Fruit fly (Drosophila melanogaster) whole organism, embryonic: ENCODE measurements around the gene Cdc23.

Source experiments
- ATbp ChIP-seq: fragments of 200-800 bp; sonication (Bioruptor generic); optimal IDR thresholded peaks from 2 replicates; lab custom pipeline; 2017; ENCODE audit warnings: missing biosample characterization, mild to moderate bottlenecking, missing genetic modification characterization, missing genetic modification reagents
- Abd-B ChIP-seq: fragments of 200-800 bp; sonication (Bioruptor generic); optimal IDR thresholded peaks from 2 replicates; lab custom pipeline; 2018; ENCODE audit warnings: missing biosample characterization, mild to moderate bottlenecking, missing genetic modification characterization, moderate library complexity
- BtbVII ChIP-seq: fragments of 200-800 bp; sonication (Bioruptor generic); optimal IDR thresholded peaks from 3 replicates; lab custom pipeline; 2017; ENCODE audit warnings: missing biosample characterization, mild to moderate bottlenecking, missing genetic modification characterization
- CG10959 ChIP-seq: fragments of 200-800 bp; sonication (Bioruptor generic); IDR thresholded peaks from 2 replicates; pipeline ENCODE4 v1.3.6; 2022; ENCODE audit warnings: missing biosample characterization, missing genetic modification characterization
- CG12659 ChIP-seq: fragments of 200-800 bp; sonication (Bioruptor generic); optimal IDR thresholded peaks from 3 replicates; lab custom pipeline; 2017; ENCODE audit warnings: mild to moderate bottlenecking, missing biosample characterization, missing genetic modification reagents, missing genetic modification characterization
- CG13894 ChIP-seq: fragments of 200-800 bp; sonication (Bioruptor generic); optimal IDR thresholded peaks from 3 replicates; lab custom pipeline; 2018; ENCODE audit warnings: missing biosample characterization, mild to moderate bottlenecking, missing genetic modification characterization, moderate library complexity
- CG1647 ChIP-seq: fragments of 200-800 bp; sonication (Bioruptor generic); optimal IDR thresholded peaks from 3 replicates; lab custom pipeline; 2016; ENCODE audit warnings: missing biosample characterization, missing genetic modification characterization
- CG18764 ChIP-seq: fragments of 200-800 bp; sonication (Bioruptor generic); optimal IDR thresholded peaks from 3 replicates; lab custom pipeline; 2016; ENCODE audit warnings: missing biosample characterization, missing genetic modification characterization
- CG2199 ChIP-seq: fragments of 200-800 bp; sonication (Bioruptor generic); IDR thresholded peaks from 3 replicates; pipeline ENCODE4 v1.3.6; 2022; ENCODE audit warnings: missing biosample characterization, missing genetic modification characterization
- CG32532 ChIP-seq: fragments of 200-800 bp; sonication (Bioruptor generic); IDR thresholded peaks from 2 replicates; pipeline ENCODE4 v1.3.6; 2022; ENCODE audit warnings: missing biosample characterization, missing genetic modification characterization
- CG4730 ChIP-seq: fragments of 200-800 bp; sonication (Bioruptor generic); IDR thresholded peaks from 2 replicates; pipeline ENCODE4 v1.3.6; 2022; ENCODE audit warnings: missing biosample characterization, missing genetic modification characterization
- CG7786 ChIP-seq: fragments of 200-800 bp; sonication (Bioruptor generic); optimal IDR thresholded peaks from 2 replicates; lab custom pipeline; 2016; ENCODE audit warnings: missing biosample characterization, missing genetic modification characterization
- CG7839 ChIP-seq: fragments of 200-800 bp; sonication (Bioruptor generic); optimal IDR thresholded peaks from 3 replicates; lab custom pipeline; 2018; ENCODE audit warnings: missing biosample characterization, mild to moderate bottlenecking, missing genetic modification characterization, moderate library complexity
- CG8281 ChIP-seq: fragments of 200-800 bp; sonication (Bioruptor generic); optimal IDR thresholded peaks from 2 replicates; lab custom pipeline; 2018; ENCODE audit warnings: missing biosample characterization, mild to moderate bottlenecking, missing genetic modification characterization, moderate library complexity
- CoRest ChIP-seq: fragments of 200-800 bp; sonication (Bioruptor generic); optimal IDR thresholded peaks from 3 replicates; lab custom pipeline; 2018; ENCODE audit warnings: missing biosample characterization, mild to moderate bottlenecking, missing genetic modification characterization, moderate library complexity
- Dbx ChIP-seq: fragments of 200-800 bp; sonication (Bioruptor generic); IDR thresholded peaks from 3 replicates; pipeline ENCODE4 v1.3.6; 2022; ENCODE audit warnings: missing biosample characterization, missing genetic modification characterization
- Deaf1 ChIP-seq: fragments of 200-800 bp; optimal IDR thresholded peaks from 3 replicates; lab custom pipeline; 2019; ENCODE audit warnings: missing biosample characterization, mild to moderate bottlenecking, missing genetic modification characterization, moderate library complexity
- E2f2 ChIP-seq: fragments of 200-800 bp; sonication (Bioruptor generic); IDR thresholded peaks from 2 replicates; pipeline ENCODE4 v1.3.6; 2022; ENCODE audit warnings: missing biosample characterization, missing genetic modification characterization
- Gug ChIP-seq: fragments of 200-800 bp; sonication (Bioruptor generic); IDR thresholded peaks from 4 replicates; pipeline ENCODE4 v1.3.6; 2022; ENCODE audit warnings: missing biosample characterization, missing genetic modification characterization
- Hr51 ChIP-seq, 2 experiments: fragments of 200-800 bp; sonication (Bioruptor generic); optimal IDR thresholded peaks; 2 replicates in 1 of 2; 3 replicates in 1 of 2; lab custom pipeline; 2016 to 2018; ENCODE audit warnings: missing biosample characterization in 2 of 2, missing genetic modification characterization in 2 of 2, mild to moderate bottlenecking in 1 of 2, moderate library complexity in 1 of 2
- NC2β ChIP-seq: fragments of 200-800 bp; sonication (Bioruptor generic); optimal IDR thresholded peaks from 2 replicates; lab custom pipeline; 2016; ENCODE audit warnings: missing biosample characterization, missing genetic modification characterization
- NK7.1 ChIP-seq: fragments of 200-800 bp; sonication (Bioruptor generic); optimal IDR thresholded peaks from 3 replicates; lab custom pipeline; 2016; ENCODE audit warnings: missing biosample characterization, missing genetic modification characterization
- Oli ChIP-seq: fragments of 200-800 bp; sonication (Bioruptor generic); optimal IDR thresholded peaks from 2 replicates; lab custom pipeline; 2018; ENCODE audit warnings: missing biosample characterization, mild to moderate bottlenecking, missing genetic modification characterization, moderate library complexity
- Opbp ChIP-seq: fragments of 200-800 bp; sonication (Bioruptor generic); IDR thresholded peaks from 3 replicates; pipeline ENCODE4 v1.3.6; 2022; ENCODE audit warnings: missing biosample characterization, missing genetic modification characterization; ENCODE audit not compliant: partially characterized antibody
- Spps ChIP-seq: fragments of 200-800 bp; sonication (Bioruptor generic); optimal IDR thresholded peaks from 2 replicates; lab custom pipeline; 2018; ENCODE audit warnings: missing biosample characterization, mild to moderate bottlenecking, missing genetic modification characterization
- ab ChIP-seq: fragments of 200-800 bp; sonication (Bioruptor generic); optimal IDR thresholded peaks from 2 replicates; lab custom pipeline; 2016; ENCODE audit warnings: missing biosample characterization, missing genetic modification characterization
- cg ChIP-seq: fragments of 200-800 bp; sonication (Bioruptor generic); optimal IDR thresholded peaks from 3 replicates; lab custom pipeline; 2019; ENCODE audit warnings: missing biosample characterization, mild to moderate bottlenecking, missing genetic modification characterization, moderate library complexity
- ci ChIP-seq: fragments of 200-800 bp; sonication (Bioruptor generic); IDR thresholded peaks from 3 replicates; pipeline ENCODE4 v1.3.6; 2022; ENCODE audit warnings: missing biosample characterization, missing genetic modification characterization
- crp ChIP-seq, 2 experiments: fragments of 200-800 bp; sonication (Bioruptor generic); optimal IDR thresholded peaks; 2 replicates in 1 of 2; 3 replicates in 1 of 2; lab custom pipeline; 2017; ENCODE audit warnings: missing biosample characterization in 2 of 2, missing genetic modification characterization in 2 of 2, mild to moderate bottlenecking in 1 of 2, moderate library complexity in 1 of 2
- ems ChIP-seq: fragments of 200-800 bp; sonication (Bioruptor generic); optimal IDR thresholded peaks from 3 replicates; lab custom pipeline; 2016; ENCODE audit warnings: missing biosample characterization, missing genetic modification characterization
- en ChIP-seq: fragments of 200-800 bp; sonication (Bioruptor generic); optimal IDR thresholded peaks from 2 replicates; lab custom pipeline; 2016; ENCODE audit warnings: missing biosample characterization, missing genetic modification characterization
- gcm2 ChIP-seq: fragments of 200-800 bp; sonication (Bioruptor generic); optimal IDR thresholded peaks from 2 replicates; lab custom pipeline; 2016; ENCODE audit warnings: missing biosample characterization, missing genetic modification characterization
- lilli ChIP-seq: fragments of 200-800 bp; sonication (Bioruptor generic); optimal IDR thresholded peaks from 3 replicates; lab custom pipeline; 2016; ENCODE audit warnings: missing biosample characterization, missing genetic modification characterization
- maf-S ChIP-seq: fragments of 200-800 bp; sonication (Bioruptor generic); optimal IDR thresholded peaks from 2 replicates; lab custom pipeline; 2016; ENCODE audit warnings: missing biosample characterization, missing genetic modification characterization
- mam ChIP-seq: fragments of 200-800 bp; sonication (Bioruptor generic); optimal IDR thresholded peaks from 3 replicates; lab custom pipeline; 2016; ENCODE audit warnings: missing biosample characterization, missing genetic modification characterization
- mirr ChIP-seq: fragments of 200-800 bp; sonication (Bioruptor generic); optimal IDR thresholded peaks from 3 replicates; lab custom pipeline; 2018; ENCODE audit warnings: missing biosample characterization, mild to moderate bottlenecking, missing genetic modification characterization
- nmo ChIP-seq: fragments of 200-800 bp; sonication (Bioruptor generic); optimal IDR thresholded peaks from 2 replicates; lab custom pipeline; 2018; ENCODE audit warnings: missing biosample characterization, mild to moderate bottlenecking, missing genetic modification characterization, moderate library complexity
- oc ChIP-seq: fragments of 200-800 bp; sonication (Bioruptor generic); optimal IDR thresholded peaks from 2 replicates; lab custom pipeline; 2018; ENCODE audit warnings: missing biosample characterization, mild to moderate bottlenecking, missing genetic modification characterization, moderate library complexity
- onecut ChIP-seq: fragments of 200-800 bp; sonication (Bioruptor generic); IDR thresholded peaks from 2 replicates; pipeline ENCODE4 v1.3.6; 2022; ENCODE audit warnings: missing biosample characterization, missing genetic modification characterization
- org-1 ChIP-seq: fragments of 200-800 bp; sonication (Bioruptor generic); optimal IDR thresholded peaks from 2 replicates; lab custom pipeline; 2017; ENCODE audit warnings: missing biosample characterization, missing genetic modification characterization
- row ChIP-seq: fragments of 200-800 bp; sonication (Bioruptor generic); IDR thresholded peaks from 3 replicates; pipeline ENCODE4 v1.3.6; 2022; ENCODE audit warnings: missing biosample characterization, missing genetic modification characterization
- sens-2 ChIP-seq: fragments of 200-800 bp; sonication (Bioruptor generic); IDR thresholded peaks from 2 replicates; pipeline ENCODE4 v1.3.6; 2022; ENCODE audit warnings: missing biosample characterization, missing genetic modification characterization
- seq ChIP-seq: fragments of 200-800 bp; sonication (Bioruptor generic); IDR thresholded peaks from 2 replicates; pipeline ENCODE4 v1.3.6; 2022; ENCODE audit warnings: missing biosample characterization, missing genetic modification characterization
- slou ChIP-seq: fragments of 200-800 bp; sonication (Bioruptor generic); optimal IDR thresholded peaks from 3 replicates; lab custom pipeline; 2016; ENCODE audit warnings: missing biosample characterization, missing genetic modification characterization
- sug ChIP-seq: fragments of 200-800 bp; optimal IDR thresholded peaks from 2 replicates; lab custom pipeline; 2019; ENCODE audit warnings: missing biosample characterization, mild to moderate bottlenecking, missing genetic modification characterization, moderate library complexity
- vvl ChIP-seq: fragments of 200-800 bp; sonication (Bioruptor generic); IDR thresholded peaks from 2 replicates; pipeline ENCODE4 v1.3.6; 2022; ENCODE audit warnings: missing biosample characterization, missing genetic modification characterization
- wdn ChIP-seq: fragments of 200-800 bp; sonication (Bioruptor generic); IDR thresholded peaks from 2 replicates; pipeline ENCODE4 v1.3.6; 2022; ENCODE audit warnings: missing biosample characterization, missing genetic modification characterization
- z ChIP-seq: fragments of 200-800 bp; sonication (Bioruptor generic); IDR thresholded peaks from 3 replicates; pipeline ENCODE4 v1.3.6; 2022; ENCODE audit warnings: missing biosample characterization, missing genetic modification characterization
- zen2 ChIP-seq: fragments of 200-800 bp; sonication (Bioruptor generic); IDR thresholded peaks from 3 replicates; pipeline ENCODE4 v1.3.6; 2022; ENCODE audit warnings: missing biosample characterization, missing genetic modification characterization; ENCODE audit not compliant: partially characterized antibody
- zf30C ChIP-seq: fragments of 200-800 bp; sonication (Bioruptor generic); optimal IDR thresholded peaks from 3 replicates; lab custom pipeline; 2018; ENCODE audit warnings: missing biosample characterization, mild to moderate bottlenecking, missing genetic modification characterization

Cdc23 gene

DNA sequence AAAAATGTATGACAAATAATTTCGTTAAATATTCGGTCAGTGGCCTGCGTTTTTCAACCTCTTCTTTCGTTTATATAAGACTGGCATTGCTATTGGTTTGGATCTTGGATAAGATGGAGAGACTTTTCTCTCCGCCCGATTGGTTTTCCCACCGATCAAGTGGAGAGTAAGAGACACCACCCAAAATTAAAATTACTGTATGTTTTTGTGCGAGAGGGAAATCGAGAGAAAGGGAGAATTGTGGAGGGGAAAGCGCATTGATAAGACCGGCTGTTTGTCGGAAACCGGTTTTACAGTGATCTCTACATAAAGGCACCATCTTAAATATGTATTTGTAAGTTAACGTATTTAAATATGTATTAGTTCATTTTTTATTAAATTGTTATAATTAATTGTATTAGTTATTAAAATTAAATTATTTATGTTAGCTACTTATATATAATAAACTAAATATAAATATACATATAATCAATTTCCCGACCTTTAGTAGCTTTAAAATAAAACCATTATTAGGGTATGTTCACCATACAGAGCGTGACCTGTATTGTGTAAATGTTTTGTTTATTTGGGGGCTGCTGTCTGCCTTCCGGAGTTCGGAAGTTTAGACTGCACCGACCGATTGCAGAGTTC, 35.4 kb downstream of the Cdc23 start, which contains the start of gene CG34007 (continued):
- peak; percentile 39; the same call in 2 of the 4 replicates for TF ChIP-seq Gug (GFP tag; lab: Robert Waterston, UW)
- no peak for TF ChIP-seq NK7.1 (GFP tag; lab: Kevin White, UChicago)
- no peak for TF ChIP-seq Dbx (GFP tag; lab: Robert Waterston, UW)
- peak; percentile 38; the same call in 1 of the 2 replicates for TF ChIP-seq CG4730
- no peak for TF ChIP-seq gcm2
- peak; percentile 88 for TF ChIP-seq Oli (tag; lab: Kevin White, UChicago)
- TF ChIP-seq Spps (tag; lab: Kevin White, UChicago) = peak; percentile 84
- peak; percentile 27 for TF ChIP-seq CG18764 (GFP tag; lab: Kevin White, UChicago)
- TF ChIP-seq Deaf1 (tag; lab: Kevin White, UChicago) = peak; percentile 60
- no peak for TF ChIP-seq mirr (GFP tag; lab: Kevin White, UChicago)
- TF ChIP-seq CG2199 (GFP tag; lab: Robert Waterston, UW) = peak; percentile 41; the same call in 1 of the 3 replicates
- TF ChIP-seq vvl (GFP tag; lab: Robert Waterston, UW) = peak; percentile 79
- peak; percentile 60 for TF ChIP-seq CG10959
- TF ChIP-seq seq (GFP tag; lab: Robert Waterston, UW) = peak; percentile 43; the same call in 1 of the 2 replicates
- TF ChIP-seq sug = peak; percentile 63
- TF ChIP-seq Opbp (GFP tag; lab: Robert Waterston, UW) = peak; percentile 35; the same call in 1 of the 3 replicates
- TF ChIP-seq ems = no peak
- TF ChIP-seq CG1647 (GFP tag; lab: Kevin White, UChicago) = no peak
- peak; percentile 33 for TF ChIP-seq CG8281 (tag; lab: Kevin White, UChicago)
- TF ChIP-seq Abd-B = peak; percentile 74
- peak; percentile 93 for TF ChIP-seq CG7839 (tag; lab: Kevin White, UChicago)
- TF ChIP-seq Hr51 (GFP tag; optimal IDR thresholded peaks at IDR 0.05; lab: Kevin White, UChicago) = peak in 1 of 2 experiments; percentile 87
- no peak for TF ChIP-seq NC2β
- TF ChIP-seq row (GFP tag; lab: Robert Waterston, UW) = peak; percentile 88
- no peak for TF ChIP-seq CG13894 (tag; lab: Kevin White, UChicago)
- no peak for TF ChIP-seq CG7786 (GFP tag; lab: Kevin White, UChicago)
- TF ChIP-seq crp (GFP tag; optimal IDR thresholded peaks at IDR 0.05; lab: Kevin White, UChicago) = peak in 1 of 2 experiments; percentile 32
- TF ChIP-seq nmo (GFP tag; lab: Kevin White, UChicago) = peak; percentile 97
- TF ChIP-seq ATbp (GFP tag; lab: Kevin White, UChicago) = peak; percentile 84
- no peak for TF ChIP-seq cg (GFP tag; lab: Kevin White, UChicago)
- no peak for TF ChIP-seq zf30C
- TF ChIP-seq zen2 (GFP tag; lab: Robert Waterston, UW) = peak; percentile 45; the same call in 2 of the 3 replicates
- peak; percentile 53 for TF ChIP-seq org-1 (GFP tag; lab: Kevin White, UChicago)
- no peak for TF ChIP-seq ab (GFP tag; lab: Kevin White, UChicago)
- TF ChIP-seq CG32532 (GFP tag; lab: Robert Waterston, UW) = peak; percentile 6; the same call in 1 of the 2 replicates
- peak; percentile 69 for TF ChIP-seq onecut
- peak; percentile 52 for TF ChIP-seq BtbVII (GFP tag; lab: Kevin White, UChicago)
- no peak for TF ChIP-seq slou (GFP tag; lab: Kevin White, UChicago)
- TF ChIP-seq mam (GFP tag; lab: Kevin White, UChicago) = no peak
- no peak for TF ChIP-seq wdn (GFP tag; lab: Robert Waterston, UW)
- peak; percentile 72 for TF ChIP-seq CG12659 (GFP tag; lab: Kevin White, UChicago)
- TF ChIP-seq z (GFP tag; lab: Robert Waterston, UW) = no peak
- peak; percentile 86 for TF ChIP-seq oc (tag; lab: Kevin White, UChicago)
- no peak for TF ChIP-seq lilli
- peak; percentile 40; the same call in 1 of the 2 replicates for TF ChIP-seq E2f2 (GFP tag; lab: Robert Waterston, UW)
- TF ChIP-seq ci = peak; percentile 48; the same call in 1 of the 3 replicates
- no peak for TF ChIP-seq en (GFP tag; lab: Kevin White, UChicago)
- TF ChIP-seq sens-2 (GFP tag; lab: Robert Waterston, UW) = no peak
- TF ChIP-seq CoRest (tag; lab: Kevin White, UChicago) = peak; percentile 95
- no peak for TF ChIP-seq maf-S (GFP tag; lab: Kevin White, UChicago)
